Worm (Caenorhabditis elegans) whole organism, early embryonic: Measurements from ENCODE around the gene acs-7.
A peak's percentile ranks its signal among the peaks of the same experiment; 100 is the strongest.

ENCODE experiments used
- B0310.2 ChIP-seq: sonication (generic microtip); optimal IDR thresholded peaks from 2 replicates; lab custom pipeline; 2016; ENCODE audit warnings: mild to moderate bottlenecking, missing genetic modification characterization, missing compliant biosample characterization
- F13C5.2 ChIP-seq: sonication (generic microtip); optimal IDR thresholded peaks from 2 replicates; lab custom pipeline; 2017; ENCODE audit warnings: mild to moderate bottlenecking, missing genetic modification characterization, inconsistent platforms, missing compliant biosample characterization
- aly-1 ChIP-seq: sonication (generic microtip); optimal IDR thresholded peaks from 2 replicates; lab custom pipeline; 2016; ENCODE audit warnings: missing genetic modification characterization, missing compliant biosample characterization
- ama-1 ChIP-seq: fragments of 150-350 bp; optimal IDR thresholded peaks from 2 replicates; lab custom pipeline; 2014
- ceh-13 ChIP-seq: fragments of 200-800 bp; sonication (Bioruptor generic); optimal IDR thresholded peaks from 2 replicates; lab custom pipeline; 2018; ENCODE audit warnings: mild to moderate bottlenecking, missing genetic modification characterization, missing compliant biosample characterization
- ceh-36 ChIP-seq: sonication (generic microtip); optimal IDR thresholded peaks from 2 replicates; lab custom pipeline; 2016; ENCODE audit warnings: missing genetic modification characterization, inconsistent platforms, missing compliant biosample characterization
- ets-7 ChIP-seq: sonication (generic microtip); optimal IDR thresholded peaks from 2 replicates; lab custom pipeline; 2016; ENCODE audit warnings: missing genotype, missing genetic modification characterization, missing compliant biosample characterization
- flt-1 ChIP-seq: fragments of 200-800 bp; sonication (Bioruptor generic); IDR thresholded peaks from 2 replicates; pipeline ENCODE4 v1.3.6; 2022; ENCODE audit warnings: missing genetic modification characterization, missing compliant biosample characterization
- hmbx-1 ChIP-seq: sonication (generic microtip); optimal IDR thresholded peaks from 2 replicates; lab custom pipeline; 2016; ENCODE audit warnings: mild to moderate bottlenecking, missing genetic modification characterization, missing compliant biosample characterization
- hmg-4 ChIP-seq: fragments of 200-800 bp; sonication (Bioruptor generic); optimal IDR thresholded peaks from 2 replicates; lab custom pipeline; 2018; ENCODE audit warnings: mild to moderate bottlenecking, missing genetic modification characterization, missing compliant biosample characterization
- hnd-1 ChIP-seq: sonication (generic microtip); optimal IDR thresholded peaks from 2 replicates; lab custom pipeline; 2016; ENCODE audit warnings: missing genetic modification characterization, missing compliant biosample characterization
- pes-1 ChIP-seq: fragments of 200-800 bp; sonication (Bioruptor generic); IDR thresholded peaks from 2 replicates; pipeline ENCODE4 v1.3.6; 2022; ENCODE audit warnings: missing genetic modification reagents, missing genetic modification characterization, missing compliant biosample characterization
- scrt-1 ChIP-seq: fragments of 200-800 bp; sonication (Bioruptor generic); IDR thresholded peaks from 2 replicates; pipeline ENCODE4 v1.3.6; 2022; ENCODE audit warnings: missing genetic modification characterization, missing compliant biosample characterization
- sea-1 ChIP-seq: fragments of 200-800 bp; sonication (Bioruptor generic); conservative IDR thresholded peaks from 2 replicates; pipeline ENCODE4 v1.3.6; 2022; ENCODE audit warnings: missing genetic modification characterization, missing compliant biosample characterization
- tbx-11 ChIP-seq: fragments of 200-800 bp; sonication (Bioruptor generic); IDR thresholded peaks from 2 replicates; pipeline ENCODE4 v1.3.6; 2022; ENCODE audit warnings: missing genetic modification characterization, missing compliant biosample characterization
- tbx-37 ChIP-seq: fragments of 200-800 bp; sonication (Bioruptor generic); conservative IDR thresholded peaks from 2 replicates; pipeline ENCODE4 v1.3.6; 2022; ENCODE audit warnings: missing genetic modification reagents, missing genetic modification characterization, missing compliant biosample characterization
- tra-4 ChIP-seq: sonication (generic microtip); optimal IDR thresholded peaks from 2 replicates; lab custom pipeline; 2017; ENCODE audit warnings: missing genetic modification characterization, missing compliant biosample characterization

The acs-7 gene

ce11 chrII:9258566-9258965 is 33.3 kb upstream of the acs-7 start:
- TF ChIP-seq ama-1 (lab: Kevin White, UChicago) (peak; percentile 1), aly-1 (no peak)

- TF ChIP-seq tbx-11 (GFP tag; lab: Robert Waterston, UW) (no peak), hmg-4 (peak; percentile 25)
Measured at ce11 chrII:9260026-9260425, 31.8 kb upstream of the acs-7 start.

- no peak for TF ChIP-seq hmg-4
- no peak for TF ChIP-seq ets-7 (tag; lab: Kevin White, UChicago)
- no peak for TF ChIP-seq hnd-1 (tag; lab: Kevin White, UChicago)
- TF ChIP-seq ama-1 (lab: Kevin White, UChicago): no peak
- no peak for TF ChIP-seq scrt-1 (GFP tag; lab: Robert Waterston, UW)
Measured at ce11 chrII:9261403-9261802, 30.4 kb upstream of the acs-7 start.

- TF ChIP-seq hmg-4 (peak; percentile 48), hmbx-1 (no peak)
Measured at ce11 chrII:9261931-9262562, 29.8 kb upstream of the acs-7 start, which contains the start of gene aqp-2. Gene aqp-2 (minus strand): TSS chrII:9261981.

ce11 chrII:9262845-9263402 is 28.9 kb upstream of the acs-7 start:
- TF ChIP-seq hmbx-1 (no peak), F13C5.2 (peak; percentile 38), ceh-13 (GFP tag; lab: Kevin White, UChicago) (no peak), ets-7 (tag; lab: Kevin White, UChicago) (peak; percentile 2), hmg-4 (peak; percentile 85), hnd-1 (tag; lab: Kevin White, UChicago) (no peak), tbx-11 (GFP tag; lab: Robert Waterston, UW) (no peak), aly-1 (no peak), ceh-36 (tag; lab: Kevin White, UChicago) (no peak), sea-1 (GFP tag; lab: Robert Waterston, UW) (0 out of 2 replicates have a peak, but pooled peaks have one; percentile 20), B0310.2 (peak; percentile 14), tbx-37 (GFP tag; lab: Robert Waterston, UW) (no peak), flt-1 (no peak), scrt-1 (GFP tag; lab: Robert Waterston, UW) (no peak), tra-4 (tag; lab: Kevin White, UChicago) (no peak), ama-1 (lab: Kevin White, UChicago) (no peak), pes-1 (no peak)

ce11 chrII:9263784-9264183 is 28.0 kb upstream of the acs-7 start:
- no peak for TF ChIP-seq B0310.2
- TF ChIP-seq F13C5.2: no peak
- TF ChIP-seq hnd-1 (tag; lab: Kevin White, UChicago): no peak
- TF ChIP-seq ama-1 (lab: Kevin White, UChicago): no peak
- TF ChIP-seq flt-1: no peak
- TF ChIP-seq tra-4 (tag; lab: Kevin White, UChicago): no peak
- no peak for TF ChIP-seq ceh-36 (tag; lab: Kevin White, UChicago)
- no peak for TF ChIP-seq ceh-13 (GFP tag; lab: Kevin White, UChicago)

- TF ChIP-seq sea-1 (GFP tag; lab: Robert Waterston, UW): no peak
- TF ChIP-seq tbx-37 (GFP tag; lab: Robert Waterston, UW): no peak
- TF ChIP-seq aly-1: no peak
- no peak for TF ChIP-seq ceh-13 (GFP tag; lab: Kevin White, UChicago)
- no peak for TF ChIP-seq hmg-4
- no peak for TF ChIP-seq hnd-1 (tag; lab: Kevin White, UChicago)
- TF ChIP-seq hmbx-1: no peak
- no peak for TF ChIP-seq ama-1 (lab: Kevin White, UChicago)
- TF ChIP-seq tra-4 (tag; lab: Kevin White, UChicago): no peak
- TF ChIP-seq ets-7 (tag; lab: Kevin White, UChicago): no peak
- no peak for TF ChIP-seq ceh-36 (tag; lab: Kevin White, UChicago)
- no peak for TF ChIP-seq scrt-1 (GFP tag; lab: Robert Waterston, UW)
- TF ChIP-seq B0310.2: no peak
Measured at ce11 chrII:9264689-9265278, 27.0 kb upstream of the acs-7 start.

- no peak for TF ChIP-seq ceh-36 (tag; lab: Kevin White, UChicago)
- TF ChIP-seq flt-1: no peak
- no peak for TF ChIP-seq ceh-13 (GFP tag; lab: Kevin White, UChicago)
- TF ChIP-seq hnd-1 (tag; lab: Kevin White, UChicago): no peak
- TF ChIP-seq F13C5.2: no peak
- TF ChIP-seq pes-1: no peak
- no peak for TF ChIP-seq aly-1
- no peak for TF ChIP-seq B0310.2
- TF ChIP-seq hmg-4: no peak
- TF ChIP-seq scrt-1 (GFP tag; lab: Robert Waterston, UW): no peak
Measured at ce11 chrII:9265705-9266104, 26.1 kb upstream of the acs-7 start.

- no peak for TF ChIP-seq tbx-11 (GFP tag; lab: Robert Waterston, UW)
- no peak for TF ChIP-seq hnd-1 (tag; lab: Kevin White, UChicago)
- no peak for TF ChIP-seq flt-1
- no peak for TF ChIP-seq hmg-4
- no peak for TF ChIP-seq pes-1
- no peak for TF ChIP-seq scrt-1 (GFP tag; lab: Robert Waterston, UW)
- TF ChIP-seq ceh-36 (tag; lab: Kevin White, UChicago): no peak
- TF ChIP-seq B0310.2: no peak
- no peak for TF ChIP-seq F13C5.2
- TF ChIP-seq ets-7 (tag; lab: Kevin White, UChicago): no peak
- no peak for TF ChIP-seq ceh-13 (GFP tag; lab: Kevin White, UChicago)
- no peak for TF ChIP-seq hmbx-1
- TF ChIP-seq tra-4 (tag; lab: Kevin White, UChicago): no peak
- no peak for TF ChIP-seq tbx-37 (GFP tag; lab: Robert Waterston, UW)
- no peak for TF ChIP-seq sea-1 (GFP tag; lab: Robert Waterston, UW)
- no peak for TF ChIP-seq aly-1
- no peak for TF ChIP-seq ama-1 (lab: Kevin White, UChicago)
Measured at ce11 chrII:9266252-9266651, 25.6 kb upstream of the acs-7 start.
